Worm (Caenorhabditis elegans): ENCODE data around the gene T10D4.14.
"Not testable (repeated sequence)": the region's sequence is repeated elsewhere in the genome, so short reads cannot be mapped to it uniquely, and the experiment has no call there.

T10D4.14 gene

DNA sequence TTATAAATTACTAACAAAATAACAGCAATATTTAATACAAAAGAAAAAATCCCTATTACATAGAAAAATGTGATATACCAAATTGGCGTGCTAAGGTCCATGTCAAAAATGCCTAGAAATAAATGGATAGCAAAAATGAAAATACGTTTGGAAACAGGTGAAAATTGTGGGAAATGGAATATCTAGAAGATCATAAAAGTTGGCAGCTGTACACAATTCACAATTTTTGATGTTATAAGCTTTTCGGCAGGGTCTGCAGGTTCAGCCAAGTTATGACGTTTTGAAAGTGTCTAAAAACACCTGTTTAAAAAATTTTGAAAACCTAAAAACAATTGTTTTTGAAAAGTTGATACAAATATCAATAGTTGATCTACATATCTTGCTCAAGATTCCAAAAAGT, 8.7 kb downstream of the T10D4.14 start, which contains the start of gene sri-42:
TSS of gene sri-42 (minus strand) at position 101 of the 400 bp plus-strand sequence.
- TF ChIP-seq madf-5 (GFP tag; IDR thresholded peaks at IDR 0.05); aly-2 (tag; optimal IDR thresholded peaks at IDR 0.05); ZK337.2 (GFP tag; IDR thresholded peaks at IDR 0.05): not testable (repeated sequence)

DNA sequence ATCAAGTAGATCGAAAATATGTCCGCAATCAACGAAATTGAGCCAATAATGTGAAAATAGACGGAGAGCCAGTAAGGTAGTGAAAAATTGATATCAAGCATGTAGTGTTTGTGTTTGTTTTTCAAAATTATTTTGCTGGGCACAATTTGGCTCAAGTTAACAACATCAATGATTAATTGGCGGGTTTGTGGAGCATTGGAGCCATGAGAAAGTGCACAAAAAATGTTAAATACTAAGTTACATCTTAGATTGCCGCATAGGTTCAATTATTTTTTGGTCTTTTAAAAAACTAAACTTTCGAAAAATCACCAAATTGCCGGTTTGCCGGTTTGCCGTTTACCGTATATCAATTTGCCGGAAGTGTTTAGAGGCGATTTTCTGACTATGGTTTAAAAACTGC, 13.7 kb downstream of the T10D4.14 start, which contains the start of gene sri-54:
TSS of gene sri-54 (minus strand) at position 101 of the 400 bp plus-strand sequence.
- TF ChIP-seq nhr-48 (tag; optimal IDR thresholded peaks at IDR 0.05): no peak
- TF ChIP-seq egl-43 (GFP tag; IDR thresholded peaks at IDR 0.05): no peak
- TF ChIP-seq lin-13 (GFP tag; optimal IDR thresholded peaks at IDR 0.05): no peak
- TF ChIP-seq arid-1 (GFP tag; conservative IDR thresholded peaks at IDR 0.05): no peak
- TF ChIP-seq ceh-62 (tag; optimal IDR thresholded peaks at IDR 0.05): no peak
- TF ChIP-seq Y105C5A.15 (GFP tag; IDR thresholded peaks at IDR 0.05): no peak
- TF ChIP-seq unc-62 (GFP tag; optimal IDR thresholded peaks at IDR 0.05 in 1 of 2): no peak
- no peak for TF ChIP-seq unc-62 (tag; optimal IDR thresholded peaks at IDR 0.05)
- no peak for TF ChIP-seq ceh-32 (tag; optimal IDR thresholded peaks at IDR 0.05; ENCODE audit: poor library complexity)
- TF ChIP-seq fkh-10 (GFP tag; optimal IDR thresholded peaks at IDR 0.05): no peak
- no peak for TF ChIP-seq nhr-41 (GFP tag; IDR thresholded peaks at IDR 0.05)
- TF ChIP-seq ceh-82 (tag; optimal IDR thresholded peaks at IDR 0.05): no peak
- no peak for TF ChIP-seq attf-4 (tag; optimal IDR thresholded peaks at IDR 0.05)
- TF ChIP-seq pha-4 (GFP tag; IDR thresholded peaks at IDR 0.05): no peak
- TF ChIP-seq pha-4 (tag; optimal IDR thresholded peaks at IDR 0.05): no peak
- no peak for TF ChIP-seq lin-1 (GFP tag; IDR thresholded peaks at IDR 0.05)
- no peak for TF ChIP-seq daf-19 (GFP tag; conservative IDR thresholded peaks at IDR 0.05)
- TF ChIP-seq hlh-11 (tag; optimal IDR thresholded peaks at IDR 0.05): no peak
- no peak for TF ChIP-seq ztf-7 (tag; optimal IDR thresholded peaks at IDR 0.05)
- no peak for TF ChIP-seq snpc-4 (tag; optimal IDR thresholded peaks at IDR 0.05)

DNA sequence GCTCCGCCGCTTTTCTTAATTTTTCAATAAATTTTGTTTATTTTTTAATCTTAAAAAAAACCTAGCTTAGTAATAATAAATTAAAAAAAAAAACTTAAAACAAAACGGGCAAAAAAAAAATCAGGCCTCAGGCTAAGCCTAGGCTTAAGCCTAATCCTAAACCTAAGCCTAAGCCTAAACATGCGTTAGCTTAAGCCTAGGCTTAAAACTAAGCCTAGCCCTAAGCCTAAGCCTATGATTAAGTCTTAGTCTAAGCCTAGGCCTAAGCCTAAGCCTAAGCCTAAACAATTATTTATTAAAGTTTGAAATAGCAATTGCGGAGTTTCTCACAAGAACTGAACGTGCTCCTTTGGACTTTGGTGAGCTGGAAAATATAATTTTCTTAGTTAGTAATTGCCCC, 16.2 kb downstream of the T10D4.14 start:
- TF ChIP-seq lin-1 (GFP tag; IDR thresholded peaks at IDR 0.05) (no peak), pqm-1 (tag; optimal IDR thresholded peaks at IDR 0.05) (no peak), lin-38 (GFP tag; IDR thresholded peaks at IDR 0.05) (no peak), rbr-2 (tag; optimal IDR thresholded peaks at IDR 0.05) (no peak)

DNA sequence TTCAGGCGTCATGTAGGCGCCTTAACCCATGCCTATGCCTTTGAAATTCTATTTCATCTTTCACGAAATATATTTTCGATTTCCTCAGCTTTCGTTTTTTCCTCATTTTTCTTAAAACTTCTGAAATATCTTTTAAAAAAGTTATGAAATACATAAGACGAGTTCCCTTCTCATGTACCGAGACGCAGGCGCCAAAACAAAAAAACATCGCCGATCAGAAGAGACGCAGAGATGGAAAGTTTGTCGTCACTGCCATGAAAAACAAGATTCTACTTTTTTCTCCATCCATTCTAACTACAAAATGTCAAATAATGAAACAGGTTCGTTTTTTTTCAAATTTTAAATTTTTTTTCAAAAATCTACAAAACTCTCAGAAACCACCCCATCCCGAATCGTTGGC, 22.5 kb downstream of the T10D4.14 start, which contains the start of gene chil-24:
TSS of gene chil-24 (plus strand) at position 156 of the 400 bp plus-strand sequence.
- no peak for TF ChIP-seq nhr-111 (GFP tag; optimal IDR thresholded peaks at IDR 0.05)
- peak; percentile 24 for TF ChIP-seq mes-2 (tag; optimal IDR thresholded peaks at IDR 0.05; ENCODE audit: poor library complexity, severe bottlenecking)
- TF ChIP-seq T26A8.4 (GFP tag; IDR thresholded peaks at IDR 0.05): no peak
- TF ChIP-seq egl-27 (tag; optimal IDR thresholded peaks at IDR 0.05): no peak
- no peak for TF ChIP-seq T20F7.1 (GFP tag; optimal IDR thresholded peaks at IDR 0.05)
- TF ChIP-seq attf-4 (tag; optimal IDR thresholded peaks at IDR 0.05): no peak
- no peak for TF ChIP-seq madf-5 (GFP tag; IDR thresholded peaks at IDR 0.05)
- no peak for TF ChIP-seq daf-19 (GFP tag; conservative IDR thresholded peaks at IDR 0.05)
- no peak for TF ChIP-seq lin-39 (tag; optimal IDR thresholded peaks at IDR 0.05)
- TF ChIP-seq daf-16 (GFP tag; optimal IDR thresholded peaks at IDR 0.05): no peak
- TF ChIP-seq daf-16 (tag; optimal IDR thresholded peaks at IDR 0.05): peak; percentile 68
- no peak for TF ChIP-seq lin-13 (GFP tag; optimal IDR thresholded peaks at IDR 0.05)
- TF ChIP-seq snpc-1.2 (GFP tag; IDR thresholded peaks at IDR 0.05): no peak
- no peak for TF ChIP-seq egl-43 (GFP tag; IDR thresholded peaks at IDR 0.05)
- no peak for TF ChIP-seq zip-11 (GFP tag; IDR thresholded peaks at IDR 0.05)
- TF ChIP-seq unc-130 (GFP tag; optimal IDR thresholded peaks at IDR 0.05): no peak
- no peak for TF ChIP-seq hmg-1.1 (GFP tag; IDR thresholded peaks at IDR 0.05)
- TF ChIP-seq ces-1 (GFP tag; optimal IDR thresholded peaks at IDR 0.05): no peak
- no peak for TF ChIP-seq dpl-1 (GFP tag; optimal IDR thresholded peaks at IDR 0.05)
- TF ChIP-seq spr-1 (tag; optimal IDR thresholded peaks at IDR 0.05): no peak
- TF ChIP-seq Y48G9A.11 (GFP tag; IDR thresholded peaks at IDR 0.05): no peak
- no peak for TF ChIP-seq mxl-3 (GFP tag; optimal IDR thresholded peaks at IDR 0.05)
- TF ChIP-seq ama-1 (optimal IDR thresholded peaks at IDR 0.05): no peak
- peak; percentile 73 for TF ChIP-seq duxl-1 (tag; optimal IDR thresholded peaks at IDR 0.05; ENCODE audit: poor library complexity)
- no peak for TF ChIP-seq D1046.2 (GFP tag; IDR thresholded peaks at IDR 0.05)
- no peak for TF ChIP-seq vab-7 (GFP tag; IDR thresholded peaks at IDR 0.05)
- TF ChIP-seq sdz-12 (GFP tag; optimal IDR thresholded peaks at IDR 0.05): no peak
- no peak for TF ChIP-seq snpc-4 (tag; optimal IDR thresholded peaks at IDR 0.05)
